Fruit fly (Drosophila melanogaster) whole organism, embryonic: Measurements from ENCODE around the gene CG43255.

Source experiments
- Ada2b ChIP-seq: fragments of 200-800 bp; sonication (Bioruptor generic); IDR thresholded peaks from 2 replicates; pipeline ENCODE4 v1.3.6; 2022; ENCODE audit warnings: missing biosample characterization, missing genetic modification characterization
- Antp ChIP-seq: fragments of 200-800 bp; sonication (Bioruptor generic); optimal IDR thresholded peaks from 3 replicates; lab custom pipeline; 2016; ENCODE audit warnings: missing biosample characterization, missing genetic modification characterization
- Atf3 ChIP-seq: fragments of 200-800 bp; sonication (Bioruptor generic); optimal IDR thresholded peaks from 3 replicates; lab custom pipeline; 2016; ENCODE audit warnings: missing biosample characterization, missing genetic modification characterization
- BtbVII ChIP-seq: fragments of 200-800 bp; sonication (Bioruptor generic); optimal IDR thresholded peaks from 3 replicates; lab custom pipeline; 2017; ENCODE audit warnings: missing biosample characterization, mild to moderate bottlenecking, missing genetic modification characterization
- CG10267 ChIP-seq: fragments of 200-800 bp; sonication (Bioruptor generic); optimal IDR thresholded peaks from 2 replicates; lab custom pipeline; 2018; ENCODE audit warnings: missing biosample characterization, mild to moderate bottlenecking, missing genetic modification characterization, moderate library complexity
- CG10431 ChIP-seq: fragments of 200-800 bp; sonication (Bioruptor generic); optimal IDR thresholded peaks from 3 replicates; lab custom pipeline; 2018; ENCODE audit warnings: missing biosample characterization, mild to moderate bottlenecking, missing genetic modification characterization
- CG10543 ChIP-seq: fragments of 200-800 bp; sonication (Bioruptor generic); optimal IDR thresholded peaks from 3 replicates; lab custom pipeline; 2017; ENCODE audit warnings: missing biosample characterization, mild to moderate bottlenecking, missing genetic modification characterization, moderate library complexity
- CG10979 ChIP-seq: fragments of 200-800 bp; sonication (Bioruptor generic); optimal IDR thresholded peaks from 2 replicates; lab custom pipeline; 2018; ENCODE audit warnings: missing biosample characterization, mild to moderate bottlenecking, missing genetic modification characterization, moderate library complexity
- CG12219 ChIP-seq: fragments of 200-800 bp; sonication (Bioruptor generic); optimal IDR thresholded peaks from 3 replicates; lab custom pipeline; 2018; ENCODE audit warnings: missing biosample characterization, mild to moderate bottlenecking, missing genetic modification characterization
- CG12236 ChIP-seq: fragments of 200-800 bp; sonication (Bioruptor generic); optimal IDR thresholded peaks from 2 replicates; lab custom pipeline; 2016; ENCODE audit warnings: missing biosample characterization, missing genetic modification characterization
- CG13296 ChIP-seq: fragments of 200-800 bp; sonication (Bioruptor generic); optimal IDR thresholded peaks from 3 replicates; lab custom pipeline; 2018; ENCODE audit warnings: missing biosample characterization, mild to moderate bottlenecking, missing genetic modification characterization
- CG1603 ChIP-seq: fragments of 200-800 bp; sonication (Bioruptor generic); optimal IDR thresholded peaks from 2 replicates; lab custom pipeline; 2019; ENCODE audit warnings: missing biosample characterization, mild to moderate bottlenecking, missing genetic modification characterization, moderate library complexity
- CG18011 ChIP-seq: fragments of 200-800 bp; sonication (Bioruptor generic); optimal IDR thresholded peaks from 2 replicates; lab custom pipeline; 2017; ENCODE audit warnings: missing biosample characterization, missing genetic modification characterization, mild to moderate bottlenecking, moderate library complexity, missing genotype
- CG2120 ChIP-seq: fragments of 200-800 bp; sonication (Bioruptor generic); optimal IDR thresholded peaks from 3 replicates; lab custom pipeline; 2016; ENCODE audit warnings: missing biosample characterization, missing genetic modification characterization
- CG30020 ChIP-seq: fragments of 200-800 bp; optimal IDR thresholded peaks from 2 replicates; lab custom pipeline; 2019; ENCODE audit warnings: missing biosample characterization, mild to moderate bottlenecking, missing genetic modification characterization, moderate library complexity
- CG32767 ChIP-seq: fragments of 200-800 bp; sonication (Bioruptor generic); IDR thresholded peaks from 2 replicates; pipeline ENCODE4 v1.3.6; 2022; ENCODE audit warnings: missing biosample characterization, missing genetic modification characterization
- CG3407 ChIP-seq: fragments of 200-800 bp; sonication (Bioruptor generic); optimal IDR thresholded peaks from 2 replicates; lab custom pipeline; 2018; ENCODE audit warnings: missing biosample characterization, mild to moderate bottlenecking, missing genetic modification characterization
- CG34224 ChIP-seq: fragments of 200-800 bp; sonication (Bioruptor generic); IDR thresholded peaks from 3 replicates; pipeline ENCODE4 v1.3.6; 2022; ENCODE audit warnings: missing biosample characterization, missing genetic modification characterization; ENCODE audit not compliant: partially characterized antibody
- CG34422 ChIP-seq: fragments of 200-800 bp; sonication (Bioruptor generic); IDR thresholded peaks from 3 replicates; pipeline ENCODE4 v1.3.6; 2022; ENCODE audit warnings: missing biosample characterization, missing genetic modification characterization
- CG3847 ChIP-seq: fragments of 200-800 bp; sonication (Bioruptor generic); IDR thresholded peaks from 2 replicates; pipeline ENCODE4 v1.3.6; 2022; ENCODE audit warnings: missing biosample characterization, missing genetic modification characterization
- CG7556 ChIP-seq: fragments of 200-800 bp; sonication (Bioruptor generic); optimal IDR thresholded peaks from 2 replicates; lab custom pipeline; 2017; ENCODE audit warnings: missing biosample characterization, mild to moderate bottlenecking, missing genetic modification characterization
- CG7928 ChIP-seq: fragments of 200-800 bp; sonication (Bioruptor generic); optimal IDR thresholded peaks from 2 replicates; lab custom pipeline; 2017; ENCODE audit warnings: missing biosample characterization, mild to moderate bottlenecking, missing genetic modification characterization
- CG8359 ChIP-seq: fragments of 200-800 bp; sonication (Bioruptor generic); optimal IDR thresholded peaks from 2 replicates; lab custom pipeline; 2017; ENCODE audit warnings: missing biosample characterization, mild to moderate bottlenecking, missing genetic modification characterization, borderline replicate concordance
- Dfd ChIP-seq, 2 experiments: fragments of >200 bp; optimal IDR thresholded peaks; 2 replicates each; lab custom pipeline; 2017; ENCODE audit warnings: missing biosample characterization in 2 of 2, missing genetic modification characterization in 2 of 2
- Doc3 ChIP-seq: fragments of 200-800 bp; sonication (Bioruptor generic); IDR thresholded peaks from 3 replicates; pipeline ENCODE4 v1.3.6; 2022; ENCODE audit warnings: missing biosample characterization, missing genetic modification characterization; ENCODE audit not compliant: partially characterized antibody
- Elba2 ChIP-seq: fragments of 200-800 bp; sonication (Bioruptor generic); optimal IDR thresholded peaks from 3 replicates; lab custom pipeline; 2016; ENCODE audit warnings: missing biosample characterization, missing genetic modification characterization
- Fer3 ChIP-seq: fragments of 200-800 bp; sonication (Bioruptor generic); optimal IDR thresholded peaks from 2 replicates; lab custom pipeline; 2018; ENCODE audit warnings: missing biosample characterization, mild to moderate bottlenecking, missing genetic modification characterization, moderate library complexity
- Hr51 ChIP-seq, 2 experiments: fragments of 200-800 bp; sonication (Bioruptor generic); optimal IDR thresholded peaks; 2 replicates in 1 of 2; 3 replicates in 1 of 2; lab custom pipeline; 2016 to 2018; ENCODE audit warnings: missing biosample characterization in 2 of 2, missing genetic modification characterization in 2 of 2, mild to moderate bottlenecking in 1 of 2, moderate library complexity in 1 of 2
- Hr78 ChIP-seq, 2 experiments: fragments of 200-800 bp in 1 of 2; fragments of >200 bp in 1 of 2; sonication (Bioruptor generic) in 1 of 2; optimal IDR thresholded peaks; 2 replicates each; lab custom pipeline; 2017 to 2019; ENCODE audit warnings: missing biosample characterization in 2 of 2, missing genetic modification characterization in 2 of 2, mild to moderate bottlenecking in 1 of 2, moderate library complexity in 1 of 2
- Lpt ChIP-seq: fragments of >200 bp; optimal IDR thresholded peaks from 2 replicates; lab custom pipeline; 2018; ENCODE audit warnings: missing biosample characterization, missing genetic modification characterization
- Mrtf ChIP-seq: fragments of 200-800 bp; sonication (Bioruptor generic); IDR thresholded peaks from 3 replicates; pipeline ENCODE4 v1.3.6; 2022; ENCODE audit warnings: missing biosample characterization, missing genetic modification characterization
- NFAT ChIP-seq: fragments of 200-800 bp; sonication (Bioruptor generic); IDR thresholded peaks from 2 replicates; pipeline ENCODE4 v1.3.6; 2022; ENCODE audit warnings: missing biosample characterization, missing genetic modification characterization
- Nf-YB ChIP-seq: fragments of 200-800 bp; sonication (Bioruptor generic); optimal IDR thresholded peaks from 3 replicates; lab custom pipeline; 2019; ENCODE audit warnings: missing biosample characterization, mild to moderate bottlenecking, missing genetic modification characterization, moderate library complexity
- Rx ChIP-seq: fragments of 200-800 bp; sonication (Bioruptor generic); IDR thresholded peaks from 2 replicates; pipeline ENCODE4 v1.3.6; 2022; ENCODE audit warnings: missing biosample characterization, missing genetic modification characterization
- Spps ChIP-seq: fragments of 200-800 bp; sonication (Bioruptor generic); optimal IDR thresholded peaks from 2 replicates; lab custom pipeline; 2018; ENCODE audit warnings: missing biosample characterization, mild to moderate bottlenecking, missing genetic modification characterization
- Stat92E ChIP-seq, 3 experiments: fragments of >200 bp in 2 of 3; fragments of 200-800 bp in 1 of 3; sonication (Bioruptor generic) in 1 of 3; optimal IDR thresholded peaks; 2 replicates each; lab custom pipeline; 2017 to 2019; ENCODE audit warnings: missing biosample characterization in 3 of 3, missing genetic modification characterization in 3 of 3, mild to moderate bottlenecking in 1 of 3, moderate library complexity in 1 of 3
- bab2 ChIP-seq: fragments of 200-800 bp; sonication (Bioruptor generic); optimal IDR thresholded peaks from 2 replicates; lab custom pipeline; 2016; ENCODE audit warnings: missing biosample characterization, missing genetic modification characterization
- caup ChIP-seq: fragments of 200-800 bp; sonication (Bioruptor generic); optimal IDR thresholded peaks from 3 replicates; lab custom pipeline; 2017; ENCODE audit warnings: missing biosample characterization, mild to moderate bottlenecking, missing genetic modification characterization, moderate library complexity; ENCODE audit not compliant: severe bottlenecking
- ci ChIP-seq: fragments of 200-800 bp; sonication (Bioruptor generic); IDR thresholded peaks from 3 replicates; pipeline ENCODE4 v1.3.6; 2022; ENCODE audit warnings: missing biosample characterization, missing genetic modification characterization
- crol ChIP-seq: fragments of 200-800 bp; sonication (Bioruptor generic); IDR thresholded peaks from 2 replicates; pipeline ENCODE4 v1.3.6; 2022; ENCODE audit warnings: missing biosample characterization, missing genetic modification characterization
- disco-r ChIP-seq: fragments of 200-800 bp; sonication (Bioruptor generic); optimal IDR thresholded peaks from 2 replicates; lab custom pipeline; 2016; ENCODE audit warnings: missing biosample characterization, missing genetic modification characterization
- dm ChIP-seq: fragments of 200-800 bp; sonication (Bioruptor generic); optimal IDR thresholded peaks from 3 replicates; lab custom pipeline; 2016; ENCODE audit warnings: missing biosample characterization, missing genetic modification characterization
- hth ChIP-seq: fragments of >200 bp; optimal IDR thresholded peaks from 2 replicates; lab custom pipeline; 2017; ENCODE audit warnings: inconsistent platforms
- insv ChIP-seq, 2 experiments: fragments of 200-800 bp; sonication (Bioruptor generic); optimal IDR thresholded peaks; 3 replicates each; lab custom pipeline; 2016 to 2018; ENCODE audit warnings: missing biosample characterization in 2 of 2, missing genetic modification characterization in 2 of 2
- knrl ChIP-seq: fragments of 200-800 bp; sonication (Bioruptor generic); IDR thresholded peaks from 3 replicates; pipeline ENCODE4 v1.3.6; 2022; ENCODE audit warnings: missing biosample characterization, missing genetic modification characterization; ENCODE audit not compliant: partially characterized antibody
- pho ChIP-seq: fragments of 200-800 bp; sonication (Bioruptor generic); optimal IDR thresholded peaks from 2 replicates; lab custom pipeline; 2016; ENCODE audit warnings: missing biosample characterization, missing genetic modification characterization
- prd ChIP-seq, 3 experiments: fragments of >200 bp in 2 of 3; fragments of 200-800 bp in 1 of 3; sonication (Bioruptor generic) in 1 of 3; optimal IDR thresholded peaks in 2 of 3; IDR thresholded peaks in 1 of 3; 2 replicates in 2 of 3; 3 replicates in 1 of 3; pipeline versions ENCODE4 v1.3.6 to Lab custom; 2017 to 2022; ENCODE audit warnings: missing biosample characterization in 1 of 3, missing genetic modification characterization in 1 of 3
- trh ChIP-seq: fragments of 200-800 bp; sonication (Bioruptor generic); optimal IDR thresholded peaks from 2 replicates; lab custom pipeline; 2016; ENCODE audit warnings: missing biosample characterization, missing genetic modification characterization
- ttk ChIP-seq: fragments of 200-800 bp; sonication (Bioruptor generic); IDR thresholded peaks from 2 replicates; pipeline ENCODE4 v2.1.2; 2022; ENCODE audit warnings: missing biosample characterization, missing genetic modification characterization
- zen ChIP-seq: fragments of 200-800 bp; sonication (Bioruptor generic); optimal IDR thresholded peaks from 3 replicates; lab custom pipeline; 2018; ENCODE audit warnings: missing biosample characterization, mild to moderate bottlenecking, missing genetic modification characterization, moderate library complexity

CG43255 gene

dm6 chrX:8901447-8901846 lies 22.3 kb upstream of the CG43255 start, which contains the start of gene Rbm13 (continued):
- TF ChIP-seq prd (optimal IDR thresholded peaks at IDR 0.05; lab: Kevin White, UChicago) (no peak), prd (GFP tag; IDR thresholded peaks at IDR 0.05; lab: Robert Waterston, UW) (no peak), Mrtf (no peak), CG1603 (tag; lab: Kevin White, UChicago) (no peak), ci (GFP tag; lab: Robert Waterston, UW) (no peak), CG32767 (no peak), Elba2 (no peak), Doc3 (GFP tag; lab: Robert Waterston, UW) (0 out of 3 replicates have a peak, but pooled peaks have one; percentile 19), CG7556 (GFP tag; lab: Kevin White, UChicago) (no peak), CG18011 (GFP tag; lab: Kevin White, UChicago) (no peak), CG8359 (GFP tag; lab: Kevin White, UChicago) (no peak), bab2 (no peak), CG10431 (no peak), Hr78 (GFP tag; optimal IDR thresholded peaks at IDR 0.05; lab: Kevin White, UChicago) (no peak), CG12219 (no peak), Fer3 (no peak), CG3407 (GFP tag; lab: Kevin White, UChicago) (no peak), zen (tag; lab: Kevin White, UChicago) (no peak), Rx (GFP tag; lab: Robert Waterston, UW) (no peak), Lpt (GFP tag; lab: Kevin White, UChicago) (no peak), CG34224 (0 out of 3 replicates have a peak, but pooled peaks have one; percentile 43), dm (GFP tag; lab: Kevin White, UChicago) (peak; percentile 80), Spps (tag; lab: Kevin White, UChicago) (no peak), caup (GFP tag; lab: Kevin White, UChicago) (no peak), CG34422 (GFP tag; lab: Robert Waterston, UW) (peak; percentile 48; the same call in 1 of the 3 replicates), CG3847 (GFP tag; lab: Robert Waterston, UW) (peak; percentile 28; the same call in 1 of the 2 replicates), Ada2b (no peak), CG10267 (no peak), CG12236 (GFP tag; lab: Kevin White, UChicago) (no peak), CG7928 (GFP tag; lab: Kevin White, UChicago) (no peak), crol (GFP tag; lab: Robert Waterston, UW) (no peak), disco-r (GFP tag; lab: Kevin White, UChicago) (no peak), ttk (no peak), Nf-YB (GFP tag; lab: Kevin White, UChicago) (no peak), CG10543 (GFP tag; lab: Kevin White, UChicago) (no peak), knrl (GFP tag; lab: Robert Waterston, UW) (peak; percentile 50; the same call in 2 of the 3 replicates), CG2120 (no peak), Dfd (GFP tag; optimal IDR thresholded peaks at IDR 0.05; lab: Kevin White, UChicago) (no peak), Atf3 (GFP tag; lab: Kevin White, UChicago) (no peak), Hr51 (GFP tag; optimal IDR thresholded peaks at IDR 0.05; lab: Kevin White, UChicago) (no peak), pho (GFP tag; lab: Kevin White, UChicago) (no peak), Antp (GFP tag; lab: Kevin White, UChicago) (no peak), hth (lab: Kevin White, UChicago) (no peak), Stat92E (GFP tag; optimal IDR thresholded peaks at IDR 0.05; lab: Kevin White, UChicago) (no peak), NFAT (GFP tag; lab: Robert Waterston, UW) (no peak), CG30020 (tag; lab: Kevin White, UChicago) (no peak), trh (GFP tag; lab: Kevin White, UChicago) (no peak), CG13296 (GFP tag; lab: Kevin White, UChicago) (no peak), BtbVII (GFP tag; lab: Kevin White, UChicago) (no peak), insv (GFP tag; optimal IDR thresholded peaks at IDR 0.05; lab: Kevin White, UChicago) (no peak), CG10979 (tag; lab: Kevin White, UChicago) (no peak)
